Fruit fly (Drosophila melanogaster) whole organism: ENCODE data around the gene CG13675.

Source experiments
- CG8478 ChIP-seq: fragments of >200 bp; optimal IDR thresholded peaks from 2 replicates; lab custom pipeline; 2018; ENCODE audit warnings: inconsistent platforms
- Dll ChIP-seq: fragments of >200 bp; optimal IDR thresholded peaks from 2 replicates; lab custom pipeline; 2017
- EcR ChIP-seq, 2 experiments: fragments of >200 bp; optimal IDR thresholded peaks; 2 replicates each; lab custom pipeline; 2017; ENCODE audit warnings: missing biosample characterization in 2 of 2, missing genetic modification characterization in 2 of 2, missing genetic modification reagents in 2 of 2
- pan ChIP-seq: fragments of >200 bp; optimal IDR thresholded peaks from 2 replicates; lab custom pipeline; 2017
- psq ChIP-seq: fragments of >200 bp; optimal IDR thresholded peaks from 2 replicates; lab custom pipeline; 2017
- usp ChIP-seq: fragments of >200 bp; optimal IDR thresholded peaks from 2 replicates; lab custom pipeline; 2017; ENCODE audit warnings: missing biosample characterization, missing genetic modification characterization, mixed read lengths

- TF ChIP-seq CG8478 (lab: Kevin White, UChicago) (no peak), EcR (GFP tag; optimal IDR thresholded peaks at IDR 0.05; lab: Kevin White, UChicago) (no peak), Dll (lab: Kevin White, UChicago) (no peak), pan (lab: Kevin White, UChicago) (no peak), psq (lab: Kevin White, UChicago) (no peak), usp (GFP tag; lab: Kevin White, UChicago) (no peak)
Measured at dm6 chr3L:8121590-8121989, 43.7 kb downstream of the CG13675 start, which contains the start of gene ldbr.
